Worm (Caenorhabditis elegans): ENCODE data around the gene B0228.7.

DNA sequence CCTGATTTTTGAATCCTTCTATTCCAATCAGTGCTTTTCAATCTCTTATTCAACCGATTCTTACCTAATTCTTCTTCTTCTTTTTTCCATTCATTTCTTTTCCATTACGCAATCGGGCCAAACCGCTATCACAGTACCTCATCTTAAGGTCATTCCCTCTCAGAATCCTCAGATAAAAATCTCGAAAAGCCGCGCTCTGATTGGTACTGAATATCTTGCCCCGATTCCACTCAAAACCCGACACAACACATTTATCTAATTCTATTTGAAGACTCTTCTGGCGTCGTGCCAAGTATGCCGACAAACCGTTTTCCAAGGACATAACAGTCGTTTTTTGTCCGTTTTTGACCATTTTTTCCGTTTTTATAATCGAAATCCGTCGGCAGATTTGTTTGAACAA, 43.1 kb upstream of the B0228.7 start:
- TF ChIP-seq snpc-4 (tag; optimal IDR thresholded peaks at IDR 0.05) (no peak), lin-39 (tag; optimal IDR thresholded peaks at IDR 0.05) (no peak), dpl-1 (GFP tag; optimal IDR thresholded peaks at IDR 0.05) (no peak), elt-2 (tag; optimal IDR thresholded peaks at IDR 0.05) (no peak), sox-4 (tag; optimal IDR thresholded peaks at IDR 0.05) (no peak), ces-1 (GFP tag; optimal IDR thresholded peaks at IDR 0.05) (no peak), ama-1 (optimal IDR thresholded peaks at IDR 0.05) (no peak), unc-86 (tag; optimal IDR thresholded peaks at IDR 0.05) (no peak), nhr-11 (tag; optimal IDR thresholded peaks at IDR 0.05) (no peak), nhr-77 (tag; optimal IDR thresholded peaks at IDR 0.05) (no peak), egl-27 (tag; optimal IDR thresholded peaks at IDR 0.05) (no peak), lin-13 (GFP tag; optimal IDR thresholded peaks at IDR 0.05) (no peak), Y116A8C.19 (tag; optimal IDR thresholded peaks at IDR 0.05; ENCODE audit: borderline replicate concordance) (no peak), nhr-12 (tag; optimal IDR thresholded peaks at IDR 0.05) (no peak)
